Fruit fly (Drosophila melanogaster) whole organism, embryonic: ENCODE results near the gene nAChRalpha1.
A peak's percentile ranks its signal among the peaks of the same experiment; 100 is the strongest.

Experiments used
- CG10267 ChIP-seq: fragments of 200-800 bp; sonication (Bioruptor generic); optimal IDR thresholded peaks from 2 replicates; lab custom pipeline; 2018; ENCODE audit warnings: missing biosample characterization, mild to moderate bottlenecking, missing genetic modification characterization, moderate library complexity
- CG12219 ChIP-seq: fragments of 200-800 bp; sonication (Bioruptor generic); optimal IDR thresholded peaks from 3 replicates; lab custom pipeline; 2018; ENCODE audit warnings: missing biosample characterization, mild to moderate bottlenecking, missing genetic modification characterization
- CG12659 ChIP-seq: fragments of 200-800 bp; sonication (Bioruptor generic); optimal IDR thresholded peaks from 3 replicates; lab custom pipeline; 2017; ENCODE audit warnings: mild to moderate bottlenecking, missing biosample characterization, missing genetic modification reagents, missing genetic modification characterization
- CG12744 ChIP-seq: fragments of 200-800 bp; sonication (Bioruptor generic); optimal IDR thresholded peaks from 2 replicates; lab custom pipeline; 2016; ENCODE audit warnings: missing biosample characterization, missing genetic modification characterization
- CG14050 ChIP-seq: fragments of 200-800 bp; sonication (Bioruptor generic); IDR thresholded peaks from 3 replicates; pipeline ENCODE4 v1.3.6; 2022; ENCODE audit warnings: missing biosample characterization, missing genetic modification characterization
- CG15073 ChIP-seq: fragments of 200-800 bp; sonication (Bioruptor generic); optimal IDR thresholded peaks from 2 replicates; lab custom pipeline; 2016; ENCODE audit warnings: missing biosample characterization, missing genetic modification characterization
- CG15696 ChIP-seq: fragments of 200-800 bp; sonication (Bioruptor generic); optimal IDR thresholded peaks from 2 replicates; lab custom pipeline; 2019; ENCODE audit warnings: missing biosample characterization, mild to moderate bottlenecking, missing genetic modification characterization, moderate library complexity
- CG2889 ChIP-seq: fragments of 200-800 bp; sonication (Bioruptor generic); IDR thresholded peaks from 3 replicates; pipeline ENCODE4 v1.3.6; 2022; ENCODE audit warnings: missing biosample characterization, missing genetic modification characterization
- CG3163 ChIP-seq: fragments of 200-800 bp; sonication (Bioruptor generic); optimal IDR thresholded peaks from 3 replicates; lab custom pipeline; 2016; ENCODE audit warnings: missing biosample characterization, missing genetic modification characterization
- CG33557 ChIP-seq: fragments of 200-800 bp; sonication (Bioruptor generic); optimal IDR thresholded peaks from 2 replicates; lab custom pipeline; 2019; ENCODE audit warnings: missing biosample characterization, mild to moderate bottlenecking, missing genetic modification characterization, moderate library complexity
- CG6791 ChIP-seq: fragments of 200-800 bp; sonication (Bioruptor generic); IDR thresholded peaks from 3 replicates; pipeline ENCODE4 v1.3.6; 2022; ENCODE audit warnings: missing biosample characterization, missing genetic modification characterization; ENCODE audit not compliant: partially characterized antibody
- CG8765 ChIP-seq: fragments of 200-800 bp; sonication (Bioruptor generic); IDR thresholded peaks from 2 replicates; pipeline ENCODE4 v1.3.6; 2022; ENCODE audit warnings: missing biosample characterization, missing genetic modification characterization
- CG9437 ChIP-seq: fragments of 200-800 bp; sonication (Bioruptor generic); optimal IDR thresholded peaks from 2 replicates; lab custom pipeline; 2018; ENCODE audit warnings: missing biosample characterization, mild to moderate bottlenecking, missing genetic modification characterization
- CG9932 ChIP-seq: fragments of 200-800 bp; sonication (Bioruptor generic); IDR thresholded peaks from 2 replicates; pipeline ENCODE4 v1.3.6; 2022; ENCODE audit warnings: missing biosample characterization, missing genetic modification characterization
- Dbx ChIP-seq: fragments of 200-800 bp; sonication (Bioruptor generic); IDR thresholded peaks from 3 replicates; pipeline ENCODE4 v1.3.6; 2022; ENCODE audit warnings: missing biosample characterization, missing genetic modification characterization
- Deaf1 ChIP-seq: fragments of 200-800 bp; optimal IDR thresholded peaks from 3 replicates; lab custom pipeline; 2019; ENCODE audit warnings: missing biosample characterization, mild to moderate bottlenecking, missing genetic modification characterization, moderate library complexity
- Hr3 ChIP-seq: fragments of 200-800 bp; sonication (Bioruptor generic); optimal IDR thresholded peaks from 3 replicates; lab custom pipeline; 2016; ENCODE audit warnings: missing biosample characterization, missing genetic modification characterization
- Hr39 ChIP-seq: fragments of >200 bp; optimal IDR thresholded peaks from 2 replicates; lab custom pipeline; 2017
- Kr ChIP-seq: fragments of 200-800 bp; sonication (Bioruptor generic); optimal IDR thresholded peaks from 2 replicates; lab custom pipeline; 2017; ENCODE audit warnings: missing biosample characterization, mild to moderate bottlenecking, missing genetic modification characterization
- MBD-R2 ChIP-seq: fragments of 200-800 bp; sonication (Bioruptor generic); IDR thresholded peaks from 2 replicates; pipeline ENCODE4 v1.3.6; 2022; ENCODE audit warnings: missing biosample characterization, missing genetic modification characterization
- Max ChIP-seq: fragments of 200-800 bp; sonication (Bioruptor generic); optimal IDR thresholded peaks from 2 replicates; lab custom pipeline; 2016; ENCODE audit warnings: missing biosample characterization, mild to moderate bottlenecking, missing genetic modification characterization
- Myb ChIP-seq: fragments of 200-800 bp; sonication (Bioruptor generic); optimal IDR thresholded peaks from 2 replicates; lab custom pipeline; 2016; ENCODE audit warnings: missing biosample characterization, missing genetic modification characterization
- Nf-YC ChIP-seq: fragments of 200-800 bp; optimal IDR thresholded peaks from 3 replicates; lab custom pipeline; 2019; ENCODE audit warnings: missing biosample characterization, mild to moderate bottlenecking, missing genetic modification characterization, moderate library complexity
- ato ChIP-seq: fragments of 200-800 bp; sonication (Bioruptor generic); IDR thresholded peaks from 2 replicates; pipeline ENCODE4 v1.3.6; 2022; ENCODE audit warnings: missing biosample characterization, missing genetic modification characterization; ENCODE audit not compliant: partially characterized antibody
- esg ChIP-seq: fragments of 200-800 bp; sonication (Bioruptor generic); conservative IDR thresholded peaks from 2 replicates; pipeline ENCODE4 v1.3.6; 2022; ENCODE audit warnings: missing biosample characterization, missing genetic modification characterization
- fu2 ChIP-seq: fragments of 200-800 bp; sonication (Bioruptor generic); optimal IDR thresholded peaks from 2 replicates; lab custom pipeline; 2016; ENCODE audit warnings: missing biosample characterization, missing genetic modification characterization
- kah ChIP-seq: fragments of 200-800 bp; sonication (Bioruptor generic); optimal IDR thresholded peaks from 2 replicates; lab custom pipeline; 2018; ENCODE audit warnings: missing biosample characterization, mild to moderate bottlenecking, missing genetic modification characterization
- knrl ChIP-seq: fragments of 200-800 bp; sonication (Bioruptor generic); IDR thresholded peaks from 3 replicates; pipeline ENCODE4 v1.3.6; 2022; ENCODE audit warnings: missing biosample characterization, missing genetic modification characterization; ENCODE audit not compliant: partially characterized antibody
- lilli ChIP-seq: fragments of 200-800 bp; sonication (Bioruptor generic); optimal IDR thresholded peaks from 3 replicates; lab custom pipeline; 2016; ENCODE audit warnings: missing biosample characterization, missing genetic modification characterization
- nau ChIP-seq: fragments of 200-800 bp; sonication (Bioruptor generic); optimal IDR thresholded peaks from 3 replicates; lab custom pipeline; 2017; ENCODE audit warnings: missing biosample characterization, mild to moderate bottlenecking, missing genetic modification characterization, missing genetic modification reagents
- onecut ChIP-seq: fragments of 200-800 bp; sonication (Bioruptor generic); IDR thresholded peaks from 2 replicates; pipeline ENCODE4 v1.3.6; 2022; ENCODE audit warnings: missing biosample characterization, missing genetic modification characterization
- pnt ChIP-seq: fragments of 200-800 bp; sonication (Bioruptor generic); optimal IDR thresholded peaks from 3 replicates; lab custom pipeline; 2016; ENCODE audit warnings: missing biosample characterization, missing genetic modification characterization
- repo ChIP-seq: fragments of 200-800 bp; sonication (Bioruptor generic); optimal IDR thresholded peaks from 2 replicates; lab custom pipeline; 2016; ENCODE audit warnings: missing biosample characterization, missing genetic modification characterization
- shn ChIP-seq: fragments of 200-800 bp; sonication (Bioruptor generic); optimal IDR thresholded peaks from 3 replicates; lab custom pipeline; 2016; ENCODE audit warnings: missing biosample characterization, missing genetic modification characterization
- slbo ChIP-seq: fragments of 200-800 bp; sonication (Bioruptor generic); IDR thresholded peaks from 2 replicates; pipeline ENCODE4 v1.3.6; 2022; ENCODE audit warnings: missing biosample characterization, missing genetic modification characterization
- tgo ChIP-seq: fragments of 200-800 bp; sonication (Bioruptor generic); IDR thresholded peaks from 3 replicates; pipeline ENCODE4 v1.3.6; 2022; ENCODE audit warnings: missing biosample characterization, missing genetic modification characterization
- tna ChIP-seq: fragments of 200-800 bp; sonication (Bioruptor generic); IDR thresholded peaks from 2 replicates; pipeline ENCODE4 v1.3.6; 2022; ENCODE audit warnings: missing biosample characterization, missing genetic modification characterization; ENCODE audit not compliant: partially characterized antibody

nAChRalpha1 gene

DNA sequence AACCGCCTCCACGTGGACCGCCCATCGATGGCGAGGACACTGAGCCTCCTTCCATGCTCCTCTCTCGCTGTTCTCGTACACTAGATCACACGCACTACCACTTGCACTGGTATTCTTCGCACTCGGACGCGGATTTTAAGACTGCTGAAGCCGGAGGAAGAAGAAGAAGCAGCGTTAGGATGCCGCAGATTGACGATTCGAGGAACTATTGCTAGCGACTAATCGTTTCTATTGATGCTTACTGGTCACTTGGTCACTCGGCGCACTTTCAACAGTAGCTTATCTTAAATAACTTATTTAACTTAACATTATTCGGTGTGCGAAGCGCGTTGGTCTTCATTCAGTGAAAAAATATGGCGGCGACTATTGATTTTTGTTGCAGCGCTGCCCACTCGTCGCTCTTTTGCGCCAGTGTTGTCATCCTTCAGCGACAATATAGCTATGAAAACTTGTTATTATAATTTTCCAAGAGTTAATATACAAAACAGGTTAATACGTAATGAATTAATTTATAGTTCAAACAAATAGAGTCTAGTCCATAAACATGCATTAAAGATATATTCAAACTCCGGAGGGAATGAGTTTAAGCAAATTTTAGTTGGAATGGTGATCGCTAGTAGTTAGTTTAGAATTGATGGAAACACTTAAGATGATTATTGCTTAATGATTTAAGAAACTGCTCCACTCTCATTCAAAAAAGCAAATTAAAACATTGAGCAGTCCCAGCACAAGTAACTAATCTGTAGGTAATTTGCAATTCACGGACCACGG is 108.4 kb downstream of the nAChRalpha1 start, which contains the start of the genes CG5746 and CG6454 (continued):
- no peak for TF ChIP-seq esg (GFP tag; lab: Robert Waterston, UW)
- no peak for TF ChIP-seq tna
- TF ChIP-seq tgo (GFP tag; lab: Robert Waterston, UW), result peak; percentile 41; the same call in 1 of the 3 replicates
- TF ChIP-seq Hr39 (lab: Kevin White, UChicago), result no peak
- peak; percentile 48 for TF ChIP-seq Myb (GFP tag; lab: Kevin White, UChicago)
- no peak; the same call in 2 of the 3 replicates for TF ChIP-seq CG6791
- peak; percentile 35 for TF ChIP-seq CG12744
- TF ChIP-seq CG14050 (GFP tag; lab: Robert Waterston, UW), result no peak
- TF ChIP-seq CG8765 (GFP tag; lab: Robert Waterston, UW), result peak; percentile 31; the same call in 1 of the 2 replicates
- TF ChIP-seq slbo (GFP tag; lab: Robert Waterston, UW), result peak; percentile 70
- TF ChIP-seq Max (GFP tag; lab: Kevin White, UChicago), result peak; percentile 39
- TF ChIP-seq CG15696 (tag; lab: Kevin White, UChicago), result peak; percentile 45
- no peak for TF ChIP-seq CG15073
- TF ChIP-seq Dbx, result 0 out of 3 replicates have a peak, but pooled peaks have one; percentile 48
- peak; percentile 46 for TF ChIP-seq shn (GFP tag; lab: Kevin White, UChicago)
- TF ChIP-seq MBD-R2 (GFP tag; lab: Robert Waterston, UW), result peak; percentile 55; the same call in 1 of the 2 replicates
- TF ChIP-seq ato (GFP tag; lab: Robert Waterston, UW), result no peak
- TF ChIP-seq nau (GFP tag; lab: Kevin White, UChicago), result no peak
- TF ChIP-seq onecut, result peak; percentile 100
- no peak for TF ChIP-seq knrl (GFP tag; lab: Robert Waterston, UW)
- peak; percentile 14 for TF ChIP-seq pnt (GFP tag; lab: Kevin White, UChicago)
- TF ChIP-seq CG12219 (GFP tag; lab: Kevin White, UChicago), result no peak
- peak; percentile 58 for TF ChIP-seq fu2 (GFP tag; lab: Kevin White, UChicago)
- TF ChIP-seq CG2889 (GFP tag; lab: Robert Waterston, UW), result 0 out of 3 replicates have a peak, but pooled peaks have one; percentile 53
- TF ChIP-seq CG9932 (GFP tag; lab: Robert Waterston, UW), result no peak
- TF ChIP-seq Hr3 (GFP tag; lab: Kevin White, UChicago), result peak; percentile 73
- TF ChIP-seq repo (GFP tag; lab: Kevin White, UChicago), result no peak
- TF ChIP-seq CG3163, result peak; percentile 56
- TF ChIP-seq CG33557 (GFP tag; lab: Kevin White, UChicago), result peak; percentile 44
- TF ChIP-seq Nf-YC (tag; lab: Kevin White, UChicago), result no peak
- TF ChIP-seq CG9437 (GFP tag; lab: Kevin White, UChicago), result peak; percentile 70
- no peak for TF ChIP-seq kah (GFP tag; lab: Kevin White, UChicago)
- TF ChIP-seq Kr (GFP tag; lab: Kevin White, UChicago), result no peak
- TF ChIP-seq CG12659 (GFP tag; lab: Kevin White, UChicago), result peak; percentile 83
- peak; percentile 76 for TF ChIP-seq lilli (GFP tag; lab: Kevin White, UChicago)
- no peak for TF ChIP-seq Deaf1
- TF ChIP-seq CG10267 (tag; lab: Kevin White, UChicago), result peak; percentile 72
